Fruit fly (Drosophila melanogaster) whole organism, embryonic: ENCODE data around the gene CG3337.

Experiments
- C15 ChIP-seq: fragments of 200-800 bp; sonication (Bioruptor generic); IDR thresholded peaks from 3 replicates; pipeline ENCODE4 v1.3.6; 2022; ENCODE audit warnings: missing biosample characterization, missing genetic modification characterization
- CG11398 ChIP-seq: fragments of 200-800 bp; sonication (Bioruptor generic); optimal IDR thresholded peaks from 2 replicates; lab custom pipeline; 2016; ENCODE audit warnings: missing biosample characterization, missing genetic modification characterization
- CG12659 ChIP-seq: fragments of 200-800 bp; sonication (Bioruptor generic); optimal IDR thresholded peaks from 3 replicates; lab custom pipeline; 2017; ENCODE audit warnings: mild to moderate bottlenecking, missing biosample characterization, missing genetic modification reagents, missing genetic modification characterization
- CG1602 ChIP-seq: fragments of 200-800 bp; sonication (Bioruptor generic); optimal IDR thresholded peaks from 3 replicates; lab custom pipeline; 2016; ENCODE audit warnings: missing biosample characterization, missing genetic modification characterization
- CG17359 ChIP-seq: fragments of 200-800 bp; sonication (Bioruptor generic); optimal IDR thresholded peaks from 3 replicates; lab custom pipeline; 2018; ENCODE audit warnings: missing biosample characterization, mild to moderate bottlenecking, missing genetic modification characterization, moderate library complexity
- CG18011 ChIP-seq: fragments of 200-800 bp; sonication (Bioruptor generic); optimal IDR thresholded peaks from 2 replicates; lab custom pipeline; 2017; ENCODE audit warnings: missing biosample characterization, missing genetic modification characterization, mild to moderate bottlenecking, moderate library complexity, missing genotype
- CG18599 ChIP-seq: fragments of 200-800 bp; sonication (Bioruptor generic); optimal IDR thresholded peaks from 3 replicates; lab custom pipeline; 2017; ENCODE audit warnings: missing biosample characterization, missing genetic modification characterization, mild to moderate bottlenecking, moderate library complexity, missing genetic modification reagents
- CG31365 ChIP-seq: fragments of 200-800 bp; sonication (Bioruptor generic); optimal IDR thresholded peaks from 2 replicates; lab custom pipeline; 2018; ENCODE audit warnings: missing biosample characterization, mild to moderate bottlenecking, missing genetic modification characterization
- CG3407 ChIP-seq: fragments of 200-800 bp; sonication (Bioruptor generic); optimal IDR thresholded peaks from 2 replicates; lab custom pipeline; 2018; ENCODE audit warnings: missing biosample characterization, mild to moderate bottlenecking, missing genetic modification characterization
- CG3995 ChIP-seq: fragments of 200-800 bp; sonication (Bioruptor generic); optimal IDR thresholded peaks from 3 replicates; lab custom pipeline; 2016; ENCODE audit warnings: missing biosample characterization, missing genetic modification characterization
- CG4328 ChIP-seq: fragments of 200-800 bp; sonication (Bioruptor generic); optimal IDR thresholded peaks from 3 replicates; lab custom pipeline; 2017; ENCODE audit warnings: missing biosample characterization, missing genetic modification reagents, missing genetic modification characterization
- CG4424 ChIP-seq: fragments of 200-800 bp; sonication (Bioruptor generic); optimal IDR thresholded peaks from 3 replicates; lab custom pipeline; 2016; ENCODE audit warnings: missing biosample characterization, missing genetic modification characterization
- CG4617 ChIP-seq: fragments of 200-800 bp; sonication (Bioruptor generic); optimal IDR thresholded peaks from 3 replicates; lab custom pipeline; 2016; ENCODE audit warnings: missing biosample characterization, missing genetic modification characterization, borderline replicate concordance
- CG4730 ChIP-seq: fragments of 200-800 bp; sonication (Bioruptor generic); IDR thresholded peaks from 2 replicates; pipeline ENCODE4 v1.3.6; 2022; ENCODE audit warnings: missing biosample characterization, missing genetic modification characterization
- CG5953 ChIP-seq: fragments of 200-800 bp; sonication (Bioruptor generic); IDR thresholded peaks from 2 replicates; pipeline ENCODE4 v1.3.6; 2022; ENCODE audit warnings: missing biosample characterization, missing genetic modification characterization
- CG6765 ChIP-seq: fragments of 200-800 bp; sonication (Bioruptor generic); optimal IDR thresholded peaks from 3 replicates; lab custom pipeline; 2017; ENCODE audit warnings: missing biosample characterization, mild to moderate bottlenecking, missing genetic modification characterization
- CG7372 ChIP-seq: fragments of 200-800 bp; sonication (Bioruptor generic); IDR thresholded peaks from 2 replicates; pipeline ENCODE4 v1.3.6; 2022; ENCODE audit warnings: missing biosample characterization, missing genetic modification characterization
- CG8388 ChIP-seq: fragments of 200-800 bp; sonication (Bioruptor generic); optimal IDR thresholded peaks from 2 replicates; lab custom pipeline; 2019; ENCODE audit warnings: missing biosample characterization, mild to moderate bottlenecking, missing genetic modification characterization, moderate library complexity
- CG9727 ChIP-seq: fragments of 200-800 bp; sonication (Bioruptor generic); optimal IDR thresholded peaks from 3 replicates; lab custom pipeline; 2017; ENCODE audit warnings: missing biosample characterization, mild to moderate bottlenecking, missing genetic modification characterization
- Dip2 ChIP-seq: fragments of 200-800 bp; sonication (Bioruptor generic); IDR thresholded peaks from 2 replicates; pipeline ENCODE4 v1.3.6; 2022; ENCODE audit warnings: missing biosample characterization, missing genetic modification characterization
- E2f1 ChIP-seq: fragments of 200-800 bp; sonication (Bioruptor generic); IDR thresholded peaks from 2 replicates; pipeline ENCODE4 v1.3.6; 2022; ENCODE audit warnings: missing biosample characterization, missing genetic modification characterization
- Eip74EF ChIP-seq, 2 experiments: fragments of 200-800 bp in 1 of 2; fragments of >200 bp in 1 of 2; sonication (Bioruptor generic) in 1 of 2; optimal IDR thresholded peaks; 2 replicates each; lab custom pipeline; 2017 to 2019; ENCODE audit warnings: missing biosample characterization in 2 of 2, missing genetic modification characterization in 2 of 2, mild to moderate bottlenecking in 1 of 2, moderate library complexity in 1 of 2
- Fer1 ChIP-seq: fragments of 200-800 bp; sonication (Bioruptor generic); optimal IDR thresholded peaks from 2 replicates; lab custom pipeline; 2017; ENCODE audit warnings: missing biosample characterization, mild to moderate bottlenecking, missing genetic modification characterization
- HmgZ ChIP-seq: fragments of 200-800 bp; sonication (Bioruptor generic); optimal IDR thresholded peaks from 2 replicates; lab custom pipeline; 2018; ENCODE audit warnings: missing biosample characterization, mild to moderate bottlenecking, missing genetic modification characterization
- Hmx ChIP-seq: fragments of 200-800 bp; sonication (Bioruptor generic); optimal IDR thresholded peaks from 2 replicates; lab custom pipeline; 2016; ENCODE audit warnings: missing biosample characterization, missing genetic modification characterization
- Hr39 ChIP-seq: fragments of >200 bp; optimal IDR thresholded peaks from 2 replicates; lab custom pipeline; 2017
- Hr78 ChIP-seq, 2 experiments: fragments of 200-800 bp in 1 of 2; fragments of >200 bp in 1 of 2; sonication (Bioruptor generic) in 1 of 2; optimal IDR thresholded peaks; 2 replicates each; lab custom pipeline; 2017 to 2019; ENCODE audit warnings: missing biosample characterization in 2 of 2, missing genetic modification characterization in 2 of 2, mild to moderate bottlenecking in 1 of 2, moderate library complexity in 1 of 2
- Lpt ChIP-seq: fragments of >200 bp; optimal IDR thresholded peaks from 2 replicates; lab custom pipeline; 2018; ENCODE audit warnings: missing biosample characterization, missing genetic modification characterization
- Mes4 ChIP-seq: fragments of 200-800 bp; sonication (Bioruptor generic); optimal IDR thresholded peaks from 2 replicates; lab custom pipeline; 2016; ENCODE audit warnings: missing biosample characterization, missing genetic modification characterization
- NFAT ChIP-seq: fragments of 200-800 bp; sonication (Bioruptor generic); IDR thresholded peaks from 2 replicates; pipeline ENCODE4 v1.3.6; 2022; ENCODE audit warnings: missing biosample characterization, missing genetic modification characterization
- Rx ChIP-seq: fragments of 200-800 bp; sonication (Bioruptor generic); IDR thresholded peaks from 2 replicates; pipeline ENCODE4 v1.3.6; 2022; ENCODE audit warnings: missing biosample characterization, missing genetic modification characterization
- Taf1 ChIP-seq: fragments of 200-800 bp; sonication (Bioruptor generic); IDR thresholded peaks from 2 replicates; pipeline ENCODE4 v1.3.6; 2022; ENCODE audit warnings: missing biosample characterization, missing genetic modification characterization
- Xrp1 ChIP-seq: fragments of 200-800 bp; sonication (Bioruptor generic); IDR thresholded peaks from 2 replicates; pipeline ENCODE4 v1.3.6; 2022; ENCODE audit warnings: missing biosample characterization, missing genetic modification characterization
- ab ChIP-seq: fragments of 200-800 bp; sonication (Bioruptor generic); optimal IDR thresholded peaks from 2 replicates; lab custom pipeline; 2016; ENCODE audit warnings: missing biosample characterization, missing genetic modification characterization
- ash1 ChIP-seq: fragments of 200-800 bp; sonication (Bioruptor generic); optimal IDR thresholded peaks from 2 replicates; lab custom pipeline; 2018; ENCODE audit warnings: missing biosample characterization, mild to moderate bottlenecking, missing genetic modification characterization
- bbx ChIP-seq: fragments of 200-800 bp; sonication (Bioruptor generic); IDR thresholded peaks from 2 replicates; pipeline ENCODE4 v1.3.6; 2022; ENCODE audit warnings: missing biosample characterization, missing genetic modification characterization; ENCODE audit not compliant: partially characterized antibody
- cato ChIP-seq: fragments of 200-800 bp; sonication (Bioruptor generic); optimal IDR thresholded peaks from 2 replicates; lab custom pipeline; 2016; ENCODE audit warnings: missing biosample characterization, missing genetic modification characterization, borderline replicate concordance
- cg ChIP-seq: fragments of 200-800 bp; sonication (Bioruptor generic); optimal IDR thresholded peaks from 3 replicates; lab custom pipeline; 2019; ENCODE audit warnings: missing biosample characterization, mild to moderate bottlenecking, missing genetic modification characterization, moderate library complexity
- chif ChIP-seq, 2 experiments: fragments of 200-800 bp; sonication (Bioruptor generic); optimal IDR thresholded peaks; 3 replicates each; lab custom pipeline; 2016; ENCODE audit warnings: missing biosample characterization in 2 of 2, missing genetic modification characterization in 2 of 2
- chn ChIP-seq: fragments of 200-800 bp; sonication (Bioruptor generic); optimal IDR thresholded peaks from 2 replicates; lab custom pipeline; 2016; ENCODE audit warnings: missing biosample characterization, missing genetic modification characterization
- emc ChIP-seq: fragments of 200-800 bp; sonication (Bioruptor generic); optimal IDR thresholded peaks from 2 replicates; lab custom pipeline; 2016; ENCODE audit warnings: missing biosample characterization, missing genetic modification characterization
- gt ChIP-seq: fragments of 200-800 bp; sonication (Bioruptor generic); IDR thresholded peaks from 2 replicates; pipeline ENCODE4 v1.3.6; 2022; ENCODE audit warnings: missing biosample characterization, missing genetic modification characterization
- lov ChIP-seq, 2 experiments: fragments of 200-800 bp in 1 of 2; fragments of >200 bp in 1 of 2; sonication (Bioruptor generic) in 1 of 2; IDR thresholded peaks in 1 of 2; optimal IDR thresholded peaks in 1 of 2; 2 replicates in 1 of 2; 3 replicates in 1 of 2; pipeline versions ENCODE4 v1.3.6 to Lab custom; 2017 to 2022; ENCODE audit warnings: missing biosample characterization in 1 of 2, missing genetic modification characterization in 1 of 2
- luna ChIP-seq: fragments of 200-800 bp; sonication (Bioruptor generic); optimal IDR thresholded peaks from 2 replicates; lab custom pipeline; 2016; ENCODE audit warnings: missing biosample characterization, missing genetic modification characterization
- pfk ChIP-seq: fragments of 200-800 bp; sonication (Bioruptor generic); optimal IDR thresholded peaks from 2 replicates; lab custom pipeline; 2018; ENCODE audit warnings: missing biosample characterization, mild to moderate bottlenecking, missing genetic modification characterization, moderate library complexity
- phol ChIP-seq: fragments of 200-800 bp; sonication (Bioruptor generic); optimal IDR thresholded peaks from 3 replicates; lab custom pipeline; 2018; ENCODE audit warnings: missing biosample characterization, mild to moderate bottlenecking, missing genetic modification characterization, moderate library complexity
- sima ChIP-seq: fragments of 200-800 bp; sonication (Bioruptor generic); optimal IDR thresholded peaks from 2 replicates; lab custom pipeline; 2016; ENCODE audit warnings: missing biosample characterization, missing genetic modification characterization
- zen2 ChIP-seq: fragments of 200-800 bp; sonication (Bioruptor generic); IDR thresholded peaks from 3 replicates; pipeline ENCODE4 v1.3.6; 2022; ENCODE audit warnings: missing biosample characterization, missing genetic modification characterization; ENCODE audit not compliant: partially characterized antibody
- zfh1 ChIP-seq: fragments of 200-800 bp; sonication (Bioruptor generic); IDR thresholded peaks from 3 replicates; pipeline ENCODE4 v1.3.6; 2022; ENCODE audit warnings: missing biosample characterization, missing genetic modification characterization

CG3337 gene

dm6 chr3R:21204500-21205167 is 18.8 kb downstream of the CG3337 start (continued):
- TF ChIP-seq CG5953 (GFP tag; lab: Robert Waterston, UW) (peak; percentile 79), lov (optimal IDR thresholded peaks at IDR 0.05; lab: Kevin White, UChicago) (no peak), lov (GFP tag; IDR thresholded peaks at IDR 0.05; lab: Robert Waterston, UW) (no peak), NFAT (GFP tag; lab: Robert Waterston, UW) (no peak), zen2 (GFP tag; lab: Robert Waterston, UW) (peak; percentile 60; the same call in 2 of the 3 replicates), E2f1 (GFP tag; lab: Robert Waterston, UW) (peak; percentile 80), ash1 (GFP tag; lab: Kevin White, UChicago) (no peak), chif (GFP tag; optimal IDR thresholded peaks at IDR 0.05; lab: Kevin White, UChicago) (peak; percentile 79 to 89), phol (tag; lab: Kevin White, UChicago) (peak; percentile 93), CG4617 (GFP tag; lab: Kevin White, UChicago) (peak; percentile 29), cato (GFP tag; lab: Kevin White, UChicago) (peak; percentile 85), CG4730 (GFP tag; lab: Robert Waterston, UW) (peak; percentile 45; the same call in 1 of the 2 replicates), Dip2 (GFP tag; lab: Robert Waterston, UW) (no peak), Eip74EF (GFP tag; optimal IDR thresholded peaks at IDR 0.05; lab: Kevin White, UChicago) (peak in 1 of 2 experiments; percentile 87), luna (GFP tag; lab: Kevin White, UChicago) (peak; percentile 35), Lpt (GFP tag; lab: Kevin White, UChicago) (no peak), cg (GFP tag; lab: Kevin White, UChicago) (peak; percentile 24), chn (GFP tag; lab: Kevin White, UChicago) (peak; percentile 81), sima (GFP tag; lab: Kevin White, UChicago) (peak; percentile 72), CG18011 (GFP tag; lab: Kevin White, UChicago) (peak; percentile 48), CG4328 (GFP tag; lab: Kevin White, UChicago) (peak; percentile 34), CG4424 (GFP tag; lab: Kevin White, UChicago) (peak; percentile 83), bbx (GFP tag; lab: Robert Waterston, UW) (peak; percentile 54; the same call in 1 of the 2 replicates), CG18599 (peak; percentile 67), CG9727 (GFP tag; lab: Kevin White, UChicago) (peak; percentile 78), Hr78 (GFP tag; optimal IDR thresholded peaks at IDR 0.05; lab: Kevin White, UChicago) (peak in 1 of 2 experiments; percentile 81), Mes4 (GFP tag; lab: Kevin White, UChicago) (peak; percentile 75), CG31365 (tag; lab: Kevin White, UChicago) (peak; percentile 72), ab (peak; percentile 52), CG3995 (GFP tag; lab: Kevin White, UChicago) (peak; percentile 18), Xrp1 (GFP tag; lab: Robert Waterston, UW) (peak; percentile 77), CG7372 (GFP tag; lab: Robert Waterston, UW) (peak; percentile 52), C15 (GFP tag; lab: Robert Waterston, UW) (no peak), zfh1 (GFP tag; lab: Robert Waterston, UW) (peak; percentile 84), Hmx (GFP tag; lab: Kevin White, UChicago) (peak; percentile 24), emc (GFP tag; lab: Kevin White, UChicago) (peak; percentile 25), CG8388 (peak; percentile 89), CG11398 (GFP tag; lab: Kevin White, UChicago) (peak; percentile 85), Rx (GFP tag; lab: Robert Waterston, UW) (no peak; the same call in none of the 2 replicates), CG3407 (GFP tag; lab: Kevin White, UChicago) (peak; percentile 82), Hr39 (lab: Kevin White, UChicago) (no peak), HmgZ (tag; lab: Kevin White, UChicago) (peak; percentile 29), Fer1 (GFP tag; lab: Kevin White, UChicago) (peak; percentile 75), CG17359 (tag; lab: Kevin White, UChicago) (peak; percentile 90), pfk (GFP tag; lab: Kevin White, UChicago) (peak; percentile 92), CG12659 (GFP tag; lab: Kevin White, UChicago) (peak; percentile 80), CG1602 (GFP tag; lab: Kevin White, UChicago) (peak; percentile 82), Taf1 (GFP tag; lab: Robert Waterston, UW) (no peak), gt (peak; percentile 68; the same call in 1 of the 2 replicates), CG6765 (no peak)
